Fruit fly (Drosophila melanogaster) whole organism, embryonic: ENCODE results near the gene mtsh.

Experiments used
- Blimp-1 ChIP-seq: fragments of 200-800 bp; sonication (Bioruptor generic); optimal IDR thresholded peaks from 3 replicates; lab custom pipeline; 2018; ENCODE audit warnings: missing biosample characterization, missing genetic modification characterization, mild to moderate bottlenecking, moderate library complexity, missing genetic modification reagents
- CG10267 ChIP-seq: fragments of 200-800 bp; sonication (Bioruptor generic); optimal IDR thresholded peaks from 2 replicates; lab custom pipeline; 2018; ENCODE audit warnings: missing biosample characterization, mild to moderate bottlenecking, missing genetic modification characterization, moderate library complexity
- CG11456 ChIP-seq: fragments of 200-800 bp; sonication (Bioruptor generic); IDR thresholded peaks from 3 replicates; pipeline ENCODE4 v1.3.6; 2022; ENCODE audit warnings: missing biosample characterization, missing genetic modification characterization
- CG11695 ChIP-seq: fragments of 200-800 bp; sonication (Bioruptor generic); IDR thresholded peaks from 3 replicates; pipeline ENCODE4 v1.3.6; 2022; ENCODE audit warnings: missing biosample characterization, missing genetic modification characterization
- CG12219 ChIP-seq: fragments of 200-800 bp; sonication (Bioruptor generic); optimal IDR thresholded peaks from 3 replicates; lab custom pipeline; 2018; ENCODE audit warnings: missing biosample characterization, mild to moderate bottlenecking, missing genetic modification characterization
- CG12744 ChIP-seq: fragments of 200-800 bp; sonication (Bioruptor generic); optimal IDR thresholded peaks from 2 replicates; lab custom pipeline; 2016; ENCODE audit warnings: missing biosample characterization, missing genetic modification characterization
- CG14965 ChIP-seq: fragments of 200-800 bp; sonication (Bioruptor generic); optimal IDR thresholded peaks from 2 replicates; lab custom pipeline; 2016; ENCODE audit warnings: missing biosample characterization, missing genetic modification characterization, borderline replicate concordance
- CG15269 ChIP-seq: fragments of 200-800 bp; sonication (Bioruptor generic); optimal IDR thresholded peaks from 2 replicates; lab custom pipeline; 2018; ENCODE audit warnings: missing biosample characterization, mild to moderate bottlenecking, missing genetic modification characterization, moderate library complexity
- CG1792 ChIP-seq: fragments of 200-800 bp; sonication (Bioruptor generic); optimal IDR thresholded peaks from 2 replicates; lab custom pipeline; 2016; ENCODE audit warnings: missing biosample characterization, missing genetic modification characterization
- CG2712 ChIP-seq: fragments of 200-800 bp; optimal IDR thresholded peaks from 3 replicates; lab custom pipeline; 2019; ENCODE audit warnings: missing biosample characterization, mild to moderate bottlenecking, missing genetic modification characterization, moderate library complexity
- CG30020 ChIP-seq: fragments of 200-800 bp; optimal IDR thresholded peaks from 2 replicates; lab custom pipeline; 2019; ENCODE audit warnings: missing biosample characterization, mild to moderate bottlenecking, missing genetic modification characterization, moderate library complexity
- CG31365 ChIP-seq: fragments of 200-800 bp; sonication (Bioruptor generic); optimal IDR thresholded peaks from 2 replicates; lab custom pipeline; 2018; ENCODE audit warnings: missing biosample characterization, mild to moderate bottlenecking, missing genetic modification characterization
- CG32532 ChIP-seq: fragments of 200-800 bp; sonication (Bioruptor generic); IDR thresholded peaks from 2 replicates; pipeline ENCODE4 v1.3.6; 2022; ENCODE audit warnings: missing biosample characterization, missing genetic modification characterization
- CG4328 ChIP-seq: fragments of 200-800 bp; sonication (Bioruptor generic); optimal IDR thresholded peaks from 3 replicates; lab custom pipeline; 2017; ENCODE audit warnings: missing biosample characterization, missing genetic modification reagents, missing genetic modification characterization
- CG4820 ChIP-seq: fragments of 200-800 bp; sonication (Bioruptor generic); optimal IDR thresholded peaks from 3 replicates; lab custom pipeline; 2016; ENCODE audit warnings: missing biosample characterization, missing genetic modification characterization
- CG6689 ChIP-seq: fragments of 200-800 bp; sonication (Bioruptor generic); IDR thresholded peaks from 2 replicates; pipeline ENCODE4 v1.3.6; 2022; ENCODE audit warnings: missing biosample characterization, missing genetic modification characterization
- CG8281 ChIP-seq: fragments of 200-800 bp; sonication (Bioruptor generic); optimal IDR thresholded peaks from 2 replicates; lab custom pipeline; 2018; ENCODE audit warnings: missing biosample characterization, mild to moderate bottlenecking, missing genetic modification characterization, moderate library complexity
- CTCF ChIP-seq: fragments of 200-800 bp; sonication (Bioruptor generic); optimal IDR thresholded peaks from 2 replicates; lab custom pipeline; 2017; ENCODE audit warnings: missing biosample characterization, mild to moderate bottlenecking, missing genetic modification characterization, moderate library complexity
- CoRest ChIP-seq: fragments of 200-800 bp; sonication (Bioruptor generic); optimal IDR thresholded peaks from 3 replicates; lab custom pipeline; 2018; ENCODE audit warnings: missing biosample characterization, mild to moderate bottlenecking, missing genetic modification characterization, moderate library complexity
- Dek ChIP-seq: fragments of 200-800 bp; sonication (Bioruptor generic); optimal IDR thresholded peaks from 3 replicates; lab custom pipeline; 2019; ENCODE audit warnings: missing biosample characterization, mild to moderate bottlenecking, missing genetic modification characterization, moderate library complexity
- Doc2 ChIP-seq: fragments of 200-800 bp; sonication (Bioruptor generic); IDR thresholded peaks from 2 replicates; pipeline ENCODE4 v1.3.6; 2022; ENCODE audit warnings: missing biosample characterization, missing genetic modification characterization
- Hr3 ChIP-seq: fragments of 200-800 bp; sonication (Bioruptor generic); optimal IDR thresholded peaks from 3 replicates; lab custom pipeline; 2016; ENCODE audit warnings: missing biosample characterization, missing genetic modification characterization
- MBD-R2 ChIP-seq: fragments of 200-800 bp; sonication (Bioruptor generic); IDR thresholded peaks from 2 replicates; pipeline ENCODE4 v1.3.6; 2022; ENCODE audit warnings: missing biosample characterization, missing genetic modification characterization
- Med ChIP-seq: fragments of 200-800 bp; sonication (Bioruptor generic); peaks from one replicate; lab custom pipeline; 2016; ENCODE audit warnings: missing biosample characterization, missing genetic modification characterization, mild to moderate bottlenecking, inconsistent platforms, moderate library complexity
- Mes4 ChIP-seq: fragments of 200-800 bp; sonication (Bioruptor generic); optimal IDR thresholded peaks from 2 replicates; lab custom pipeline; 2016; ENCODE audit warnings: missing biosample characterization, missing genetic modification characterization
- NC2β ChIP-seq: fragments of 200-800 bp; sonication (Bioruptor generic); optimal IDR thresholded peaks from 2 replicates; lab custom pipeline; 2016; ENCODE audit warnings: missing biosample characterization, missing genetic modification characterization
- Nf-YB ChIP-seq: fragments of 200-800 bp; sonication (Bioruptor generic); optimal IDR thresholded peaks from 3 replicates; lab custom pipeline; 2019; ENCODE audit warnings: missing biosample characterization, mild to moderate bottlenecking, missing genetic modification characterization, moderate library complexity
- Oaz ChIP-seq: fragments of 200-800 bp; sonication (Bioruptor generic); IDR thresholded peaks from 2 replicates; pipeline ENCODE4 v1.3.6; 2022; ENCODE audit warnings: missing biosample characterization, missing genetic modification characterization
- PHDP ChIP-seq: fragments of 200-800 bp; sonication (Bioruptor generic); optimal IDR thresholded peaks from 3 replicates; lab custom pipeline; 2018; ENCODE audit warnings: missing biosample characterization, mild to moderate bottlenecking, missing genetic modification characterization, moderate library complexity
- Pdp1 ChIP-seq, 2 experiments: fragments of 200-800 bp; sonication (Bioruptor generic); optimal IDR thresholded peaks; 3 replicates each; lab custom pipeline; 2016; ENCODE audit warnings: missing biosample characterization in 2 of 2, missing genetic modification characterization in 2 of 2, mild to moderate bottlenecking in 1 of 2, moderate library complexity in 1 of 2
- Scr ChIP-seq: fragments of 200-800 bp; sonication (Bioruptor generic); IDR thresholded peaks from 2 replicates; pipeline ENCODE4 v1.3.6; 2022; ENCODE audit warnings: missing biosample characterization, missing genetic modification characterization; ENCODE audit not compliant: partially characterized antibody
- Trl ChIP-seq, 3 experiments: fragments of >200 bp in 2 of 3; fragments of 200-800 bp in 1 of 3; sonication (Bioruptor generic) in 1 of 3; optimal IDR thresholded peaks; 2 replicates in 1 of 3; 3 replicates in 2 of 3; lab custom pipeline; 2016 to 2017; ENCODE audit warnings: missing biosample characterization in 1 of 3, missing genetic modification characterization in 1 of 3
- Xbp1 ChIP-seq: fragments of 200-800 bp; sonication (Bioruptor generic); optimal IDR thresholded peaks from 3 replicates; lab custom pipeline; 2016; ENCODE audit warnings: missing biosample characterization, mild to moderate bottlenecking, missing genetic modification characterization
- abd-A ChIP-seq: fragments of 200-800 bp; sonication (Bioruptor generic); optimal IDR thresholded peaks from 3 replicates; lab custom pipeline; 2019; ENCODE audit warnings: missing biosample characterization, mild to moderate bottlenecking, missing genetic modification characterization, moderate library complexity
- amos ChIP-seq: fragments of 200-800 bp; sonication (Bioruptor generic); IDR thresholded peaks from 2 replicates; pipeline ENCODE4 v1.3.6; 2022; ENCODE audit warnings: missing biosample characterization, missing genetic modification characterization; ENCODE audit not compliant: partially characterized antibody
- ap ChIP-seq: fragments of 200-800 bp; sonication (Bioruptor generic); IDR thresholded peaks from 2 replicates; pipeline ENCODE4 v1.3.6; 2022; ENCODE audit warnings: missing biosample characterization, missing genetic modification characterization
- bbx ChIP-seq: fragments of 200-800 bp; sonication (Bioruptor generic); IDR thresholded peaks from 2 replicates; pipeline ENCODE4 v1.3.6; 2022; ENCODE audit warnings: missing biosample characterization, missing genetic modification characterization; ENCODE audit not compliant: partially characterized antibody
- bcd ChIP-seq: fragments of 200-800 bp; sonication (Bioruptor generic); optimal IDR thresholded peaks from 2 replicates; lab custom pipeline; 2017; ENCODE audit warnings: missing biosample characterization, mild to moderate bottlenecking, missing genetic modification characterization
- dati ChIP-seq: fragments of 200-800 bp; sonication (Bioruptor generic); IDR thresholded peaks from 2 replicates; pipeline ENCODE4 v1.3.6; 2022; ENCODE audit warnings: missing biosample characterization, missing genetic modification characterization
- eve ChIP-seq, 2 experiments: fragments of >200 bp; optimal IDR thresholded peaks; 2 replicates each; lab custom pipeline; 2017; ENCODE audit warnings: missing biosample characterization in 2 of 2, missing genetic modification characterization in 2 of 2
- grn ChIP-seq: fragments of 200-800 bp; sonication (Bioruptor generic); optimal IDR thresholded peaks from 3 replicates; lab custom pipeline; 2017; ENCODE audit warnings: missing biosample characterization, missing genetic modification characterization
- gsb-n ChIP-seq: fragments of 200-800 bp; sonication (Bioruptor generic); optimal IDR thresholded peaks from 3 replicates; lab custom pipeline; 2018; ENCODE audit warnings: missing biosample characterization, mild to moderate bottlenecking, missing genetic modification characterization
- hth ChIP-seq: fragments of >200 bp; optimal IDR thresholded peaks from 2 replicates; lab custom pipeline; 2017; ENCODE audit warnings: inconsistent platforms
- ken ChIP-seq: fragments of 200-800 bp; sonication (Bioruptor generic); IDR thresholded peaks from 3 replicates; pipeline ENCODE4 v1.3.6; 2022; ENCODE audit warnings: missing biosample characterization, missing genetic modification characterization
- lab ChIP-seq: fragments of 200-800 bp; sonication (Bioruptor generic); optimal IDR thresholded peaks from 3 replicates; lab custom pipeline; 2017; ENCODE audit warnings: missing biosample characterization, missing genetic modification characterization, mild to moderate bottlenecking, moderate library complexity, missing genetic modification reagents
- lilli ChIP-seq: fragments of 200-800 bp; sonication (Bioruptor generic); optimal IDR thresholded peaks from 3 replicates; lab custom pipeline; 2016; ENCODE audit warnings: missing biosample characterization, missing genetic modification characterization
- shn ChIP-seq: fragments of 200-800 bp; sonication (Bioruptor generic); optimal IDR thresholded peaks from 3 replicates; lab custom pipeline; 2016; ENCODE audit warnings: missing biosample characterization, missing genetic modification characterization
- tap ChIP-seq: fragments of 200-800 bp; optimal IDR thresholded peaks from 3 replicates; lab custom pipeline; 2019; ENCODE audit warnings: missing biosample characterization, mild to moderate bottlenecking, missing genetic modification characterization, moderate library complexity
- twi ChIP-seq: fragments of 200-800 bp; optimal IDR thresholded peaks from 2 replicates; lab custom pipeline; 2019; ENCODE audit warnings: missing biosample characterization, mild to moderate bottlenecking, missing genetic modification characterization, moderate library complexity
- wdn ChIP-seq: fragments of 200-800 bp; sonication (Bioruptor generic); IDR thresholded peaks from 2 replicates; pipeline ENCODE4 v1.3.6; 2022; ENCODE audit warnings: missing biosample characterization, missing genetic modification characterization

The mtsh gene

dm6 chr2L:8326414-8327271, 6.9 kb upstream of the mtsh start (continued):
- peak; percentile 40 for TF ChIP-seq CG2712 (tag; lab: Kevin White, UChicago)
- TF ChIP-seq CG14965 (GFP tag; lab: Kevin White, UChicago), result no peak
- no peak for TF ChIP-seq CG1792 (GFP tag; lab: Kevin White, UChicago)
- TF ChIP-seq Dek (tag; lab: Kevin White, UChicago), result no peak
- TF ChIP-seq Mes4 (GFP tag; lab: Kevin White, UChicago), result no peak
- no peak for TF ChIP-seq ken (GFP tag; lab: Robert Waterston, UW)
- TF ChIP-seq Med (GFP tag; lab: Kevin White, UChicago), result peak; percentile 48
- no peak for TF ChIP-seq CG6689 (GFP tag; lab: Robert Waterston, UW)
- TF ChIP-seq Nf-YB (GFP tag; lab: Kevin White, UChicago), result no peak
- peak in 1 of 2 experiments; percentile 39 for TF ChIP-seq Pdp1 (GFP tag; optimal IDR thresholded peaks at IDR 0.05; lab: Kevin White, UChicago)
- TF ChIP-seq Oaz, result no peak
- TF ChIP-seq wdn (GFP tag; lab: Robert Waterston, UW), result no peak
- no peak for TF ChIP-seq CG12744 (GFP tag; lab: Kevin White, UChicago)
- no peak for TF ChIP-seq MBD-R2 (GFP tag; lab: Robert Waterston, UW)
- no peak for TF ChIP-seq ap (GFP tag; lab: Robert Waterston, UW)
- TF ChIP-seq CTCF (GFP tag; lab: Kevin White, UChicago), result peak; percentile 34
- TF ChIP-seq CG31365 (tag; lab: Kevin White, UChicago), result no peak
- no peak for TF ChIP-seq CG4328 (GFP tag; lab: Kevin White, UChicago)
- TF ChIP-seq grn, result no peak
- TF ChIP-seq shn (GFP tag; lab: Kevin White, UChicago), result no peak
- TF ChIP-seq Hr3 (GFP tag; lab: Kevin White, UChicago), result no peak
- TF ChIP-seq bbx (GFP tag; lab: Robert Waterston, UW), result no peak
- TF ChIP-seq CoRest (tag; lab: Kevin White, UChicago), result peak; percentile 28
- no peak for TF ChIP-seq abd-A (tag; lab: Kevin White, UChicago)
- TF ChIP-seq Scr, result no peak
- no peak for TF ChIP-seq dati (GFP tag; lab: Robert Waterston, UW)
- TF ChIP-seq lab (GFP tag; lab: Kevin White, UChicago), result peak; percentile 46
- no peak for TF ChIP-seq CG11695 (GFP tag; lab: Robert Waterston, UW)
- no peak for TF ChIP-seq Trl (optimal IDR thresholded peaks at IDR 0.05; lab: Kevin White, UChicago)
- TF ChIP-seq Trl (GFP tag; optimal IDR thresholded peaks at IDR 0.05; lab: Kevin White, UChicago), result no peak
- peak; percentile 11 for TF ChIP-seq CG10267 (tag; lab: Kevin White, UChicago)
- no peak for TF ChIP-seq CG30020 (tag; lab: Kevin White, UChicago)
- peak; percentile 53 for TF ChIP-seq CG15269 (tag; lab: Kevin White, UChicago)
- TF ChIP-seq CG4820 (GFP tag; lab: Kevin White, UChicago), result no peak
- peak; percentile 13 for TF ChIP-seq Blimp-1 (GFP tag; lab: Kevin White, UChicago)
- no peak for TF ChIP-seq hth (lab: Kevin White, UChicago)
- no peak for TF ChIP-seq amos
- no peak for TF ChIP-seq gsb-n (tag; lab: Kevin White, UChicago)
- peak; percentile 1 for TF ChIP-seq tap (tag; lab: Kevin White, UChicago)
- TF ChIP-seq NC2β (GFP tag; lab: Kevin White, UChicago), result no peak
- no peak for TF ChIP-seq CG12219 (GFP tag; lab: Kevin White, UChicago)
- TF ChIP-seq CG8281 (tag; lab: Kevin White, UChicago), result no peak
- TF ChIP-seq CG32532 (GFP tag; lab: Robert Waterston, UW), result no peak
- TF ChIP-seq CG11456 (GFP tag; lab: Robert Waterston, UW), result no peak
- no peak for TF ChIP-seq lilli (GFP tag; lab: Kevin White, UChicago)
- no peak for TF ChIP-seq Doc2
- peak; percentile 38 for TF ChIP-seq PHDP (tag; lab: Kevin White, UChicago)
- no peak for TF ChIP-seq Xbp1 (GFP tag; lab: Kevin White, UChicago)
- TF ChIP-seq bcd (GFP tag; lab: Kevin White, UChicago), result no peak
- no peak for TF ChIP-seq eve (GFP tag; optimal IDR thresholded peaks at IDR 0.05; lab: Kevin White, UChicago)
- TF ChIP-seq twi (tag; lab: Kevin White, UChicago), result no peak
